Worm (Caenorhabditis elegans): ENCODE results near the gene col-127.

DNA sequence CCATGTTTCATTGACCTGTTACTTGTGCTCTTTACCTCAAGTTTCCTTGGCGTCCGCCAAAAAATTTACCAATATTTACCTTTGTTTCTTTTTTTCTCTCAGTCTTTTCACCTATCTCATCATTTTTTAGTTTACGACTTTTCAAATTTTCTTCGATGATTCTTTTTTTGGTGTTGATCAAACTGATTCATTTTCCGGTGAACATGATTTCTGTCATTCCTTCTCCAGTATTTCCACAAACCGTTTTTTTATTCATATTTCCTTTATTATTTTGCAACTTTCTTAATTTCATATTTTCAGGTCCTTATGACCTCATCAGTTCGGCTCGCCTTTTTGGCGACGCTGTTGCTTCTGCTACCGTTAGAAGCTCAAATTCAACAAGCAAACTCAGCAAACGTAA is 21.5 kb upstream of the col-127 start, which contains the start of gene F54D1.6:
- TF ChIP-seq nhr-76 (tag; optimal IDR thresholded peaks at IDR 0.05) (no peak), snpc-4 (tag; optimal IDR thresholded peaks at IDR 0.05) (no peak), M03D4.4 (tag; optimal IDR thresholded peaks at IDR 0.05) (no peak), lsy-2 (tag; optimal IDR thresholded peaks at IDR 0.05) (no peak), elt-3 (tag; optimal IDR thresholded peaks at IDR 0.05) (no peak), pha-4 (tag; optimal IDR thresholded peaks at IDR 0.05) (no peak), flh-1 (GFP tag; optimal IDR thresholded peaks at IDR 0.05) (no peak), lin-13 (tag; optimal IDR thresholded peaks at IDR 0.05) (no peak), nhr-12 (tag; optimal IDR thresholded peaks at IDR 0.05) (no peak), zip-8 (tag; optimal IDR thresholded peaks at IDR 0.05) (no peak)

Data from whole organism, mixed stage, embryonic.